Worm (Caenorhabditis elegans): ENCODE data around the gene F14H8.8.

- TF ChIP-seq pros-1 (tag; optimal IDR thresholded peaks at IDR 0.05), result no peak
- no peak for TF ChIP-seq tbx-7 (tag; optimal IDR thresholded peaks at IDR 0.05)
- no peak for TF ChIP-seq ceh-22 (tag; optimal IDR thresholded peaks at IDR 0.05)
- no peak for TF ChIP-seq elt-2 (tag; optimal IDR thresholded peaks at IDR 0.05)
- no peak for TF ChIP-seq ref-2 (tag; optimal IDR thresholded peaks at IDR 0.05)
- TF ChIP-seq eyg-1 (tag; optimal IDR thresholded peaks at IDR 0.05), result no peak
- no peak for TF ChIP-seq ceh-18 (tag; optimal IDR thresholded peaks at IDR 0.05)
- TF ChIP-seq lin-11 (tag; optimal IDR thresholded peaks at IDR 0.05), result no peak
These were observed 29.7 kb upstream of the F14H8.8 start, which contains the start of gene T01C3.11 for ce11 chrV:14999485-15000023.

All from whole organism, late embryonic.